Worm (Caenorhabditis elegans) whole organism, young adult: ENCODE results near the gene F15E6.4.
A peak's percentile ranks its signal among the peaks of the same experiment; 100 is the strongest.

Experiments
- B0035.1 ChIP-seq: sonication (generic microtip); optimal IDR thresholded peaks from 2 replicates; lab custom pipeline; 2016; ENCODE audit warnings: missing genetic modification characterization, mild to moderate bottlenecking, missing compliant biosample characterization, missing genotype, missing genetic modification reagents
- F22D6.2 ChIP-seq: sonication (generic microtip); optimal IDR thresholded peaks from 2 replicates; lab custom pipeline; 2016; ENCODE audit warnings: mild to moderate bottlenecking, missing genetic modification characterization, missing compliant biosample characterization
- F49E8.2 ChIP-seq: sonication (generic microtip); optimal IDR thresholded peaks from 3 replicates; lab custom pipeline; 2017; ENCODE audit warnings: missing genetic modification characterization, mild to moderate bottlenecking, missing compliant biosample characterization, antibody characterized with exemption, moderate library complexity; ENCODE audit not compliant: insufficient read depth
- F52B5.7 ChIP-seq: sonication (generic microtip); optimal IDR thresholded peaks from 2 replicates; lab custom pipeline; 2016; ENCODE audit warnings: mild to moderate bottlenecking, missing genetic modification characterization, missing compliant biosample characterization
- F55B11.4 ChIP-seq: sonication (generic microtip); optimal IDR thresholded peaks from 2 replicates; lab custom pipeline; 2016; ENCODE audit warnings: missing compliant biosample characterization, missing genetic modification characterization, borderline replicate concordance; ENCODE audit not compliant: insufficient read depth
- F57C9.4 ChIP-seq: sonication (generic microtip); optimal IDR thresholded peaks from 2 replicates; lab custom pipeline; 2017; ENCODE audit warnings: mild to moderate bottlenecking, missing genetic modification characterization, missing compliant biosample characterization
- Y53F4B.3 ChIP-seq: fragments of 200-800 bp; sonication (Bioruptor generic); IDR thresholded peaks from 2 replicates; pipeline ENCODE4 v1.3.6; 2022; ENCODE audit warnings: missing genetic modification reagents, missing genetic modification characterization, missing compliant biosample characterization
- Y56A3A.18 ChIP-seq: fragments of 200-800 bp; sonication (Bioruptor generic); IDR thresholded peaks from 2 replicates; pipeline ENCODE4 v1.3.6; 2022; ENCODE audit warnings: missing genetic modification reagents, missing genetic modification characterization, missing compliant biosample characterization
- Y95B8A.8 ChIP-seq: fragments of 200-800 bp; sonication (Bioruptor generic); IDR thresholded peaks from 2 replicates; pipeline ENCODE4 v1.3.6; 2022; ENCODE audit warnings: missing genetic modification reagents, missing genetic modification characterization, missing compliant biosample characterization
- atf-7 ChIP-seq: sonication (generic microtip); optimal IDR thresholded peaks from 2 replicates; lab custom pipeline; 2017; ENCODE audit warnings: mild to moderate bottlenecking, missing genetic modification characterization, missing compliant biosample characterization
- attf-6 ChIP-seq: fragments of 200-800 bp; sonication (Bioruptor generic); IDR thresholded peaks from 2 replicates; pipeline ENCODE4 v1.3.6; 2022; ENCODE audit warnings: missing genetic modification reagents, missing genetic modification characterization, missing compliant biosample characterization
- cebp-2 ChIP-seq: fragments of 200-800 bp; sonication (Bioruptor generic); IDR thresholded peaks from 2 replicates; pipeline ENCODE4 v1.3.6; 2022; ENCODE audit warnings: missing genetic modification characterization, missing compliant biosample characterization
- ceh-100 ChIP-seq: fragments of 200-800 bp; sonication (Bioruptor generic); IDR thresholded peaks from 2 replicates; pipeline ENCODE4 v1.3.6; 2022; ENCODE audit warnings: missing genetic modification reagents, missing genetic modification characterization, missing compliant biosample characterization
- ceh-27 ChIP-seq: fragments of 200-800 bp; sonication (Bioruptor generic); optimal IDR thresholded peaks from 2 replicates; lab custom pipeline; 2018; ENCODE audit warnings: mild to moderate bottlenecking, missing genetic modification characterization, moderate library complexity, missing compliant biosample characterization
- dox-1 ChIP-seq: fragments of 200-800 bp; sonication (Bioruptor generic); IDR thresholded peaks from 2 replicates; pipeline ENCODE4 v1.3.6; 2022; ENCODE audit warnings: missing genetic modification reagents, missing genetic modification characterization, missing compliant biosample characterization
- dpl-1 ChIP-seq: fragments of 150-350 bp; optimal IDR thresholded peaks from 2 replicates; lab custom pipeline; 2014; ENCODE audit warnings: missing biosample characterization, missing genetic modification reagents, missing genetic modification characterization
- efl-1 ChIP-seq: fragments of 150-350 bp; optimal IDR thresholded peaks from 2 replicates; lab custom pipeline; 2014; ENCODE audit warnings: missing biosample characterization, missing genetic modification reagents, missing genetic modification characterization
- egl-18 ChIP-seq: fragments of 200-800 bp; sonication (Bioruptor generic); IDR thresholded peaks from 2 replicates; pipeline ENCODE4 v1.3.6; 2022; ENCODE audit warnings: missing genetic modification reagents, missing genetic modification characterization, missing compliant biosample characterization
- egl-44 ChIP-seq: fragments of 200-800 bp; sonication (Bioruptor generic); IDR thresholded peaks from 2 replicates; pipeline ENCODE4 v1.3.6; 2022; ENCODE audit warnings: missing genetic modification reagents, missing genetic modification characterization, missing compliant biosample characterization
- egrh-3 ChIP-seq: fragments of 200-800 bp; sonication (Bioruptor generic); IDR thresholded peaks from 2 replicates; pipeline ENCODE4 v1.3.6; 2022; ENCODE audit warnings: missing genetic modification reagents, missing genetic modification characterization, missing compliant biosample characterization
- hmg-1.2 ChIP-seq: fragments of 200-800 bp; sonication (Bioruptor generic); IDR thresholded peaks from 2 replicates; pipeline ENCODE4 v1.3.6; 2022; ENCODE audit warnings: missing genetic modification reagents, missing genetic modification characterization, missing compliant biosample characterization
- hrde-1 ChIP-seq: sonication (generic microtip); optimal IDR thresholded peaks from 2 replicates; lab custom pipeline; 2016; ENCODE audit warnings: missing genetic modification characterization, mild to moderate bottlenecking, missing compliant biosample characterization, moderate library complexity, missing genotype, missing genetic modification reagents, borderline replicate concordance
- madf-10 ChIP-seq: sonication (generic microtip); optimal IDR thresholded peaks from 2 replicates; lab custom pipeline; 2016; ENCODE audit warnings: mild to moderate bottlenecking, missing genetic modification characterization, missing compliant biosample characterization
- madf-3 ChIP-seq: fragments of 200-800 bp; sonication (Bioruptor generic); IDR thresholded peaks from 2 replicates; pipeline ENCODE4 v1.3.6; 2022; ENCODE audit warnings: missing genetic modification reagents, missing genetic modification characterization, missing compliant biosample characterization
- madf-8 ChIP-seq: fragments of 200-800 bp; sonication (Bioruptor generic); conservative IDR thresholded peaks from 2 replicates; pipeline ENCODE4 v1.3.6; 2022; ENCODE audit warnings: missing genetic modification reagents, missing genetic modification characterization, missing compliant biosample characterization
- mcd-1 ChIP-seq: fragments of 200-800 bp; sonication (Bioruptor generic); IDR thresholded peaks from 2 replicates; pipeline ENCODE4 v1.3.6; 2022; ENCODE audit warnings: missing genetic modification reagents, missing genetic modification characterization, missing compliant biosample characterization
- nfyb-1 ChIP-seq: fragments of 200-800 bp; sonication (Bioruptor generic); IDR thresholded peaks from 2 replicates; pipeline ENCODE4 v1.3.6; 2022; ENCODE audit warnings: missing genetic modification reagents, missing genetic modification characterization, missing compliant biosample characterization
- nhr-27 ChIP-seq: fragments of 200-800 bp; sonication (Bioruptor generic); optimal IDR thresholded peaks from 2 replicates; lab custom pipeline; 2018; ENCODE audit warnings: mild to moderate bottlenecking, missing genetic modification characterization, moderate library complexity, missing compliant biosample characterization
- nhr-80 ChIP-seq: sonication (generic microtip); optimal IDR thresholded peaks from 2 replicates; lab custom pipeline; 2016; ENCODE audit warnings: missing genetic modification characterization, missing compliant biosample characterization
- sea-2 ChIP-seq: fragments of 200-800 bp; sonication (Bioruptor generic); IDR thresholded peaks from 2 replicates; pipeline ENCODE4 v1.3.6; 2022; ENCODE audit warnings: missing genetic modification characterization, missing compliant biosample characterization
- somi-1 ChIP-seq: fragments of 200-800 bp; sonication (Bioruptor generic); optimal IDR thresholded peaks from 2 replicates; lab custom pipeline; 2018; ENCODE audit warnings: mild to moderate bottlenecking, missing genetic modification characterization, missing compliant biosample characterization
- zfh-2 ChIP-seq: fragments of 200-800 bp; sonication (Bioruptor generic); conservative IDR thresholded peaks from 2 replicates; pipeline ENCODE4 v1.3.6; 2022; ENCODE audit warnings: missing genetic modification reagents, missing genetic modification characterization, missing compliant biosample characterization
- ztf-25 ChIP-seq: fragments of 200-800 bp; sonication (Bioruptor generic); IDR thresholded peaks from 2 replicates; pipeline ENCODE4 v1.3.6; 2022; ENCODE audit warnings: missing genetic modification reagents, missing genetic modification characterization, missing compliant biosample characterization
- ztf-26 ChIP-seq: sonication (generic microtip); optimal IDR thresholded peaks from 2 replicates; lab custom pipeline; 2017; ENCODE audit warnings: missing genetic modification characterization, missing compliant biosample characterization

F15E6.4 gene

DNA sequence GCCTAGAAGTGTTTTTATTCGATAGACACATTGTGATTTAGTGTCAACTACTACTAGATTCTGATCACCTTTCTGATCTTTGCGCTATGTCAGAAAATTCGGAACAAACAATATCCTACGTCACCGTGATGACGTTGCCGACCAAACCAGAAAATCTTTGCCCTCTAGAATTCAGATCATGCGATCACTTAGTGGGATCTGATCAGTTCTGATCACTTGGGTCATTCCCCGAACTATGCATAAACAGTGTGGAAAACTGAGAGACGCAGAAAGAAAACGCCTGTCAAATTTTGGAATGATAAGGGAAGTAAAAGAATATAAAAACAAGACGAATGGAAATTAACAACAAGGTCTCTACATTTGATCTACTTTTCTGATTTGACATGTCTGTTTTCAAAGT lies 3.3 kb downstream of the F15E6.4 start, which contains the start of gene F15E6.3:
Gene F15E6.3, plus strand, starts transcription at position 344 of the 400 bp plus-strand sequence.
- peak; percentile 14 for TF ChIP-seq somi-1 (GFP tag; lab: Kevin White, UChicago)
- no peak for TF ChIP-seq hrde-1 (tag; lab: Kevin White, UChicago)
- no peak for TF ChIP-seq Y53F4B.3 (GFP tag; lab: Robert Waterston, UW)
- TF ChIP-seq atf-7 (tag; lab: Kevin White, UChicago): peak; percentile 34
- TF ChIP-seq hmg-1.2 (GFP tag; lab: Robert Waterston, UW): peak; percentile 58; the same call in 1 of the 2 replicates
- TF ChIP-seq nfyb-1 (GFP tag; lab: Robert Waterston, UW): peak; percentile 22; the same call in 1 of the 2 replicates
- TF ChIP-seq ztf-26 (tag; lab: Kevin White, UChicago): peak; percentile 67
- TF ChIP-seq nhr-80: peak; percentile 1

DNA sequence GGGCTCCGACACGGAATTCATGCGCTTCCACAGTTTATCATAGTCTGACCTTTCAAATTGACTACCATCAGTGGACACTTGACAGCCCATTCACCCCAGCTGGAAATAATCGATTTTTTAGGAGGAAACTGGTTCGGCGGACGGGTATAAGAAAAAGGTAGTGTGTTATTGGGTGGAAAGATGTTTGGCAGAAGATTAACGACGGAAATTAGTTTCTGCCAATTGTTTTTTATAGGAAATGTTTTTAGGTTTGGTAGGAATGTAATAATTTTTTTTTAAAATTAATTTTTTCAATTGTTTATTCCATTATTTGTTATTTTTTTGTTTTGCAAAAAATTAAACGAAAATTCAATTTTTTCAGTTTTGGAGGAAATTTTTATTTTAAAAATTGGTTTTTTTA lies 7.7 kb downstream of the F15E6.4 start, which contains the start of gene F15E6.9:
Gene F15E6.9, minus strand, starts transcription at position 101 of the 400 bp plus-strand sequence.
- no peak for TF ChIP-seq nhr-80
- TF ChIP-seq F49E8.2 (tag; lab: Kevin White, UChicago): no peak
- TF ChIP-seq Y95B8A.8 (GFP tag; lab: Robert Waterston, UW): no peak
- no peak for TF ChIP-seq B0035.1 (tag; lab: Kevin White, UChicago)
- no peak for TF ChIP-seq mcd-1 (GFP tag; lab: Robert Waterston, UW)
- no peak for TF ChIP-seq attf-6 (GFP tag; lab: Robert Waterston, UW)
- TF ChIP-seq F55B11.4: no peak
- no peak for TF ChIP-seq ceh-100 (GFP tag; lab: Robert Waterston, UW)
- no peak for TF ChIP-seq Y56A3A.18 (GFP tag; lab: Robert Waterston, UW)
- no peak for TF ChIP-seq sea-2 (GFP tag; lab: Robert Waterston, UW)
- TF ChIP-seq F52B5.7: no peak
- no peak for TF ChIP-seq dpl-1 (GFP tag; lab: Kevin White, UChicago)
- no peak for TF ChIP-seq efl-1 (GFP tag; lab: Kevin White, UChicago)
- TF ChIP-seq cebp-2 (GFP tag; lab: Robert Waterston, UW): no peak
- no peak for TF ChIP-seq ceh-27 (GFP tag; lab: Kevin White, UChicago)
- no peak for TF ChIP-seq egl-18 (GFP tag; lab: Robert Waterston, UW)
- TF ChIP-seq madf-10 (tag; lab: Kevin White, UChicago): no peak

DNA sequence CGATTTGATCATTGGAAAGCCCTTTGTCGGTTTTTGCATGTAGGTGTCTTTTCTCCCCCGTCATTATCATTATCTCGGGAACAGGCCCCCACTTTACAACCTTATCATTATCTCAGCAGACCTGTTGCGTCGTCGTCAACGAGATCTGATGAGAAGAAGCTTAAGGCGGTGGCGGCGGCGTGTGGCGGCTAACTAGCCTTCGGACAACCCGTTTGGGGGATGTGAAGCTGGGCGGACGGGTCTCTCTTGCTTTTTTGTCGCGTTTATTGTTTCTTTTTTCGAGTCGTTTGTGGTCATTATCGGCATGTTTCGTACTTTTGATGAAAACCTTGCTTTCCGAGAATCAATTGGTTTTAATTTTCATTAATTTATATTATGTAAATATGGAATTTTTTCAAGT lies 8.7 kb downstream of the F15E6.4 start:
- TF ChIP-seq B0035.1 (tag; lab: Kevin White, UChicago) (no peak), egl-44 (GFP tag; lab: Robert Waterston, UW) (no peak), madf-3 (GFP tag; lab: Robert Waterston, UW) (no peak), dpl-1 (GFP tag; lab: Kevin White, UChicago) (no peak), nhr-27 (tag; lab: Kevin White, UChicago) (no peak), madf-8 (GFP tag; lab: Robert Waterston, UW) (no peak), zfh-2 (GFP tag; lab: Robert Waterston, UW) (no peak), F57C9.4 (tag; lab: Kevin White, UChicago) (no peak), ztf-25 (no peak)

DNA sequence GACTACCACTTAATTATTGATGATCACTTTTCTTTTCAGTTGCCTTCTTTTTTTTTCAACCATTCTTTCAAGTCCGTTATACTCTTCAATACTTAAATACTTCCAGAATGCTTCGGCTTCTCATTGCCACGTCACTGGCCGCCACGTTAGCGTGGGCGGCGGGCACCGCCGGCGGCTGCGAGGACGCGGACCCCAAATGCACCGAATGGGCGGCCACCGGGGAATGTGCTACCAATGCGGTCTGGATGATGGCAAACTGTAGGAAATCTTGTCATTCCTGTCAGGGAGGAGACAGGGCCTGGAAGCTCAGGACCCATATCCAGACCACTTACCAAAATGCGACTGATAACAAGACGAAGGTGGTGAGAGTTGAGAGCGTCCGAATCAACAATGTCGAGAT lies 9.9 kb downstream of the F15E6.4 start, which contains the start of gene lgc-22:
Gene lgc-22, plus strand, starts transcription at position 105 of the 400 bp plus-strand sequence.
- TF ChIP-seq dox-1 (GFP tag; lab: Robert Waterston, UW) (peak; percentile 28; the same call in 1 of the 2 replicates), nfyb-1 (GFP tag; lab: Robert Waterston, UW) (0 out of 2 replicates have a peak, but pooled peaks have one; percentile 30), egrh-3 (GFP tag; lab: Robert Waterston, UW) (peak; percentile 47; the same call in 1 of the 2 replicates), F22D6.2 (no peak), zfh-2 (GFP tag; lab: Robert Waterston, UW) (peak; percentile 87)
